Worm (Caenorhabditis elegans): Measurements from ENCODE around the gene E04F6.9.
A peak's percentile ranks its signal among the peaks of the same experiment; 100 is the strongest.

The E04F6.9 gene

DNA sequence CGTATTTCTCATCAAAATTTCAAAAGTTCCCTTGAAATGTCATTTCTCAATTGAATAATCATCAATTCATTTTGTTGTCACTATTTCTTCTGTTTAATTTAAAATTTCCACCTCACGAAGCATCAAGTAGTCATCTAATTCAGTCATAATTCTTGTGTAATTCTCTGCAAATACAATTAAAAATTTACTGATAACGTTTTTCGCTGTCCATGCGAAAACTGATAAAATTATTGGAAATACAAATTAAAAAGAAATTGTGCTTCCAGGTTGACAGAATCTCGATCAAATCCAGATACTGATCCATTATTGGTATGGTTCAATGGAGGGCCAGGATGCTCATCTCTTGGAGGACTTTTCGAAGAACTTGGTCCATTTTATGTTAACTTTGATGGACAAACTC, 21.3 kb upstream of the E04F6.9 start:
- TF ChIP-seq efl-1 (optimal IDR thresholded peaks at IDR 0.05), result no peak
- peak in 1 of 2 experiments; percentile 65 for TF ChIP-seq efl-1 (GFP tag; optimal IDR thresholded peaks at IDR 0.05 in 1 of 2)
- TF ChIP-seq nhr-77 (tag; optimal IDR thresholded peaks at IDR 0.05), result no peak
- TF ChIP-seq ceh-88 (GFP tag; IDR thresholded peaks at IDR 0.05), result no peak
- no peak for TF ChIP-seq sptf-1 (tag; optimal IDR thresholded peaks at IDR 0.05)
- no peak for TF ChIP-seq vab-15 (tag; optimal IDR thresholded peaks at IDR 0.05)
- TF ChIP-seq lin-35 (GFP tag; optimal IDR thresholded peaks at IDR 0.05), result peak in 1 of 2 experiments; percentile 4
- no peak for TF ChIP-seq ces-1 (GFP tag; optimal IDR thresholded peaks at IDR 0.05)
- TF ChIP-seq jun-1 (tag; optimal IDR thresholded peaks at IDR 0.05), result no peak
- TF ChIP-seq Y116A8C.19 (tag; optimal IDR thresholded peaks at IDR 0.05; ENCODE audit: borderline replicate concordance), result no peak
- no peak for TF ChIP-seq ztf-4 (tag; optimal IDR thresholded peaks at IDR 0.05)
- TF ChIP-seq mef-2 (tag; optimal IDR thresholded peaks at IDR 0.05), result no peak
- peak; percentile 32 for TF ChIP-seq elt-2 (tag; optimal IDR thresholded peaks at IDR 0.05)
- no peak for TF ChIP-seq sox-4 (tag; optimal IDR thresholded peaks at IDR 0.05)
- no peak for TF ChIP-seq nhr-90 (tag; optimal IDR thresholded peaks at IDR 0.05; ENCODE audit: poor library complexity)
- TF ChIP-seq aly-2 (tag; optimal IDR thresholded peaks at IDR 0.05), result no peak
- TF ChIP-seq ceh-63 (GFP tag; optimal IDR thresholded peaks at IDR 0.05), result no peak
- TF ChIP-seq mab-9 (GFP tag; IDR thresholded peaks at IDR 0.05), result no peak
- TF ChIP-seq mdl-1 (tag; optimal IDR thresholded peaks at IDR 0.05), result no peak

DNA sequence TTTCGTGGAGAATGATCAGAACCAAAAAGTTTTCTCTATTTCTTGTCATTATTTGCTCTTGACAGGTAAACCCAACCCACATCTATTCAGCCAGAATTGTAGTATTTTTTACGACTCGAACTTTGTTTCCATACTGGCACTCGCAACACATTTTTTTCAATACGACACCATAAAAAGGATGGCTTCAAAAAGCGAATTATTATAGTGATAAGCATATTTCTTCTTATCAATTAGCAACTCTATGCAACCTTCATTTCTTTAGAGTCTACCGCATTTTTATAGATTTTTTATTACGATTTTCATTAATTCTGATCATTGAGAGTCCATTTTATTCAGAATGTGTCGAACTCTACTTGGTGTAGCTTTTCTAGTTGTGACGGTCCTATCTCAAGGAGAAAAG, 20.6 kb upstream of the E04F6.9 start, which contains the start of gene ctsa-3.1:
Gene ctsa-3.1, plus strand, starts transcription at position 337 of the 400 bp plus-strand sequence.
- peak; percentile 1 for TF ChIP-seq lin-14 (GFP tag; optimal IDR thresholded peaks at IDR 0.05)
- peak; percentile 66 for TF ChIP-seq elt-2 (tag; optimal IDR thresholded peaks at IDR 0.05)
- TF ChIP-seq nhr-20 (tag; optimal IDR thresholded peaks at IDR 0.05), result no peak

DNA sequence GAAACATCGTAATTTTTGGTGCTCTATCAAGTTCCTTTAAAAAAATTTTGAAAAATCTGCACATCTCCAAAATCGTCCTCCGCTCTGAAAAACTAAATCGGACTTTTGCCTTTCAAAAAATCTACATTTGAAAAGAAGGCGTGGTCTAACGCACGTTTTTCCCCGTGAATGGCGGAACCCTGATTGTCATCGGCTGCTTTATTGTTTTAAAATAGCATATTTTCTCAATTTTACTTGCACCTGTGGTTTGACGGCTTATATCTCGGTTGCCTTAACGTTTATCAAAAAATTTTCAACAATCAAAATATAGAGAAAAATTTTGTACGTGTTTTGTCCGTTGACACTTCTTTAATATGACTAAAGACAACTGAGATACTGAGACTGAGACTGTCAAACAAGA, 20.0 kb upstream of the E04F6.9 start:
- no peak for TF ChIP-seq lin-15B (tag; optimal IDR thresholded peaks at IDR 0.05)
- no peak for TF ChIP-seq nhr-47 (tag; optimal IDR thresholded peaks at IDR 0.05)
- no peak for TF ChIP-seq snu-23 (GFP tag; optimal IDR thresholded peaks at IDR 0.05)
- no peak for TF ChIP-seq efl-1 (optimal IDR thresholded peaks at IDR 0.05)
- TF ChIP-seq efl-1 (GFP tag; optimal IDR thresholded peaks at IDR 0.05 in 1 of 2), result peak in 1 of 2 experiments; percentile 54
- TF ChIP-seq mdl-1 (tag; optimal IDR thresholded peaks at IDR 0.05), result no peak
- no peak for TF ChIP-seq alr-1 (tag; optimal IDR thresholded peaks at IDR 0.05; ENCODE audit: borderline replicate concordance)
- no peak for TF ChIP-seq elt-3 (tag; optimal IDR thresholded peaks at IDR 0.05)
- no peak for TF ChIP-seq jun-1 (tag; optimal IDR thresholded peaks at IDR 0.05)
- peak; percentile 90 for TF ChIP-seq snpc-4 (tag; optimal IDR thresholded peaks at IDR 0.05)

DNA sequence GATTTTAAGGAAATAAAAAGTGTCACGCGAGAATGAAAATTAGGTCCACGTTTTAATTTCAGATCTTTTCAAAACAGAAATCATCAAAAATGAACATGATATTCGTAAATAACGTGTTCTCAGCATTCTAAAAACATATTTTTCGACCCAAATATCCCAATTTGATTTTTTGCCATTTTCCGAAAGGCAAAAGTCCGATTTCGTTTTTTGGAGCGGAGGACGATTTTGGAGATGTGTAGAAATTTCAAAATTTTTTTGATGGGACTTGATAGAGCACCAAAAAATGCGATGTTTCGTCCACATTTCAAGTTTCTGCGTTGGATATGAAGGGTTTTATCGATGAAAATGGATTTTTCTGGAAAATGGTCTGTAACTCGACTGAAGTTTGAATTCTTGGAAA, 18.7 kb upstream of the E04F6.9 start:
- no peak for TF ChIP-seq nhr-84 (tag; optimal IDR thresholded peaks at IDR 0.05)
- no peak for TF ChIP-seq aly-2 (tag; optimal IDR thresholded peaks at IDR 0.05)
- TF ChIP-seq efl-1 (optimal IDR thresholded peaks at IDR 0.05), result no peak
- peak in 1 of 2 experiments; percentile 1 for TF ChIP-seq efl-1 (GFP tag; optimal IDR thresholded peaks at IDR 0.05 in 1 of 2)
- TF ChIP-seq unc-98 (GFP tag; IDR thresholded peaks at IDR 0.05), result no peak
- TF ChIP-seq vab-15 (tag; optimal IDR thresholded peaks at IDR 0.05), result no peak
- no peak for TF ChIP-seq aha-1 (tag; optimal IDR thresholded peaks at IDR 0.05)
- 0 out of 2 replicates have a peak, but pooled peaks have one; percentile 9 for TF ChIP-seq grh-1 (GFP tag; IDR thresholded peaks at IDR 0.05)
- TF ChIP-seq fkh-4 (tag; optimal IDR thresholded peaks at IDR 0.05; ENCODE audit: borderline replicate concordance), result no peak
- TF ChIP-seq lin-39 (tag; optimal IDR thresholded peaks at IDR 0.05), result no peak
- no peak for TF ChIP-seq tlp-1 (tag; optimal IDR thresholded peaks at IDR 0.05)
- TF ChIP-seq mep-1 (tag; optimal IDR thresholded peaks at IDR 0.05), result peak; percentile 5
- no peak for TF ChIP-seq egl-13 (tag; optimal IDR thresholded peaks at IDR 0.05)
